Worm (Caenorhabditis elegans): ENCODE measurements around the gene F58H1.5.
A peak's percentile ranks its signal among the peaks of the same experiment; 100 is the strongest.

F58H1.5 gene

DNA sequence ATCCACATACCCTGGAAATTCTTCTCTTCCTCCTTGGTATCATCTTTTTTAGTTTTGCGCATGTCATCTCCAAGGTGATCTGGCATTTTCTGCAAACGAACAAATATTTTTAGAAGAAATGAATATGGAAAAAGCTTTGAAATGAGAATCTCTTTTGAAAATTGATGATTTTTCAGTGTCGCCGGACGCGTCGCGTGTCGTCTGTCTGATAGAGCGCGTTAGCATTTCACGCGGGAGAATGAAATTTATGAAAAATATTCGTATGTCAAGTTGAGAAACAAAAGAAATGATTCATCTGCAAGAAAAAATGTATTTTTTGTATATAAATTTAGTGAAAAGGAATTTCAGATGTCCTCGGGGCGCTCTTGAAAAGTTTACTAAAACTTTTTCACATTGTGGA lies 24.1 kb downstream of the F58H1.5 start, which contains the start of gene rpt-1:
TSS of gene rpt-1 (minus strand) at position 89 of the 400 bp plus-strand sequence.
- no peak for TF ChIP-seq zip-8 (tag; optimal IDR thresholded peaks at IDR 0.05)
- TF ChIP-seq elt-3 (tag; optimal IDR thresholded peaks at IDR 0.05), result no peak
- TF ChIP-seq cnd-1 (tag; optimal IDR thresholded peaks at IDR 0.05), result no peak
- TF ChIP-seq ceh-83 (GFP tag; optimal IDR thresholded peaks at IDR 0.05), result peak; percentile 0
- peak; percentile 33 for TF ChIP-seq pha-4 (tag; optimal IDR thresholded peaks at IDR 0.05)
- no peak for TF ChIP-seq mls-2 (tag; optimal IDR thresholded peaks at IDR 0.05)
- TF ChIP-seq drap-1 (GFP tag; optimal IDR thresholded peaks at IDR 0.05), result no peak
- no peak for TF ChIP-seq unc-120 (tag; optimal IDR thresholded peaks at IDR 0.05; ENCODE audit: poor library complexity, severe bottlenecking)
- TF ChIP-seq elt-1 (tag; optimal IDR thresholded peaks at IDR 0.05; ENCODE audit: borderline replicate concordance, insufficient read depth), result no peak
- no peak for TF ChIP-seq nhr-76 (tag; optimal IDR thresholded peaks at IDR 0.05)
- no peak for TF ChIP-seq nhr-2 (tag; optimal IDR thresholded peaks at IDR 0.05)
- TF ChIP-seq lin-32 (GFP tag; optimal IDR thresholded peaks at IDR 0.05), result no peak
- peak; percentile 70 for TF ChIP-seq lin-13 (tag; optimal IDR thresholded peaks at IDR 0.05)
- TF ChIP-seq ham-2 (GFP tag; optimal IDR thresholded peaks at IDR 0.05), result no peak
- no peak for TF ChIP-seq mab-5 (tag; optimal IDR thresholded peaks at IDR 0.05)
- peak; percentile 69 for TF ChIP-seq mep-1 (tag; optimal IDR thresholded peaks at IDR 0.05)
- peak; percentile 17 for TF ChIP-seq unc-62 (GFP tag; optimal IDR thresholded peaks at IDR 0.05)
- no peak for TF ChIP-seq M03D4.4 (tag; optimal IDR thresholded peaks at IDR 0.05)
- TF ChIP-seq sem-2 (GFP tag; optimal IDR thresholded peaks at IDR 0.05), result no peak
- no peak for TF ChIP-seq blmp-1 (tag; optimal IDR thresholded peaks at IDR 0.05)
- no peak for TF ChIP-seq bed-3 (GFP tag; optimal IDR thresholded peaks at IDR 0.05)
- no peak for TF ChIP-seq ceh-39 (tag; optimal IDR thresholded peaks at IDR 0.05)
- TF ChIP-seq snpc-4 (tag; optimal IDR thresholded peaks at IDR 0.05), result no peak
- peak; percentile 52 for TF ChIP-seq ces-1 (GFP tag; optimal IDR thresholded peaks at IDR 0.05)
- TF ChIP-seq tbx-8 (GFP tag; optimal IDR thresholded peaks at IDR 0.05), result no peak
- TF ChIP-seq nhr-28 (tag; optimal IDR thresholded peaks at IDR 0.05), result no peak
- TF ChIP-seq flh-1 (GFP tag; optimal IDR thresholded peaks at IDR 0.05), result no peak
- no peak for TF ChIP-seq nhr-12 (tag; optimal IDR thresholded peaks at IDR 0.05)
- TF ChIP-seq unc-39 (tag; optimal IDR thresholded peaks at IDR 0.05), result no peak
- TF ChIP-seq sptf-1 (tag; optimal IDR thresholded peaks at IDR 0.05), result peak; percentile 35
- TF ChIP-seq nhr-237 (tag; optimal IDR thresholded peaks at IDR 0.05), result peak; percentile 68
- TF ChIP-seq lsy-2 (tag; optimal IDR thresholded peaks at IDR 0.05), result peak; percentile 50
- TF ChIP-seq ztf-11 (tag; optimal IDR thresholded peaks at IDR 0.05), result no peak
- no peak for TF ChIP-seq ceh-43 (GFP tag; optimal IDR thresholded peaks at IDR 0.05)
- TF ChIP-seq hlh-1 (tag; optimal IDR thresholded peaks at IDR 0.05), result peak; percentile 44

- TF ChIP-seq ceh-83 (GFP tag; optimal IDR thresholded peaks at IDR 0.05) (no peak), hlh-1 (tag; optimal IDR thresholded peaks at IDR 0.05) (no peak), lin-32 (GFP tag; optimal IDR thresholded peaks at IDR 0.05) (no peak), snpc-4 (tag; optimal IDR thresholded peaks at IDR 0.05) (no peak), nhr-2 (tag; optimal IDR thresholded peaks at IDR 0.05) (no peak), mls-2 (tag; optimal IDR thresholded peaks at IDR 0.05) (no peak), lin-13 (tag; optimal IDR thresholded peaks at IDR 0.05) (no peak), flh-1 (GFP tag; optimal IDR thresholded peaks at IDR 0.05) (no peak), ceh-39 (tag; optimal IDR thresholded peaks at IDR 0.05) (no peak), mab-5 (tag; optimal IDR thresholded peaks at IDR 0.05) (no peak), M03D4.4 (tag; optimal IDR thresholded peaks at IDR 0.05) (no peak), unc-62 (GFP tag; optimal IDR thresholded peaks at IDR 0.05) (no peak), sptf-1 (tag; optimal IDR thresholded peaks at IDR 0.05) (no peak), ztf-11 (tag; optimal IDR thresholded peaks at IDR 0.05) (no peak), lsy-2 (tag; optimal IDR thresholded peaks at IDR 0.05) (no peak), blmp-1 (tag; optimal IDR thresholded peaks at IDR 0.05) (no peak)
Observed at ce11 chrV:11985384-11985783, 27.2 kb downstream of the F58H1.5 start, which contains the start of gene mans-2. TSS of gene mans-2 (minus strand) at chrV:11985484.

DNA sequence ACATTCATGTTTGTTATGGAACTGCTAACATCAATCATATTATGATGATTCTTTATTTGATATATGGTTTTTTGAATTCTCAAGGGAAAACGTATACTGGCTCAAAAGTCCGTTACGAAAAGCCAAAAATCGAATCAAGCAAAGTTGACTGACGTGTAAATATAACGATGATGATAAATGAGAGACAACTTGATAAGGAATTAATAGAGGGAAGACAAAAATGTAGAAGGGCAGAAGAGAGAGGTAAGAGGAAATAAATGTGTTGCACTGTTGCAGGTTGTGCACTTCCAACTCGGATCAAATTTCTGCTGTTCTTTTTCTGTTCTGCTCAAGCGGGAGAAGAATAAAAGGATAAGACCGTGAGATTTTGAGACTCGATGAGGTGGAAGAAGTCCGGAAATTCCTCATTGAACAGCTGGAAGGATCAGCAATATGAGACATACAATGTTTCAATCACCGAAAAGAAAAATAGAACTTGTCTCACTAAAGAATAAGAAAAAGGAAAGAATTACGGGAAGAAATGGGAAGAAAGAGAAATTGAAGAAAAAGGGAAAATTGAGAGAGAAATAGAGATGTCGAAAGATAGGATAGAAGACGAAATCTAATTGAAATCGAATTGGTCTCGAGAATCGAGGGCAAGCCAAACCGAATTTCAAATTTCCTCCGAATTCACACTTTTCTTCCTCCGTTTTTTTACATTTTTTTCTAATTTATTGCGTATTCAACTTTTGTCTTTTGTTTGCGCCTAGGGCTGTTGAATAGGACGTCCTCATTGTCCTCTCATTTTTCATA lies 28.1 kb downstream of the F58H1.5 start:
- peak; percentile 80 for TF ChIP-seq blmp-1 (tag; optimal IDR thresholded peaks at IDR 0.05)
- TF ChIP-seq bed-3 (GFP tag; optimal IDR thresholded peaks at IDR 0.05), result no peak
- TF ChIP-seq ces-1 (GFP tag; optimal IDR thresholded peaks at IDR 0.05), result peak; percentile 97
- no peak for TF ChIP-seq tbx-8 (GFP tag; optimal IDR thresholded peaks at IDR 0.05)

Measured in whole organism, mixed stage, embryonic.